Fruit fly (Drosophila melanogaster) whole organism, wandering third instar larva: Measurements from ENCODE around the gene CG15734.

Experiments
- Abd-B ChIP-seq: fragments of >200 bp; optimal IDR thresholded peaks from 2 replicates; lab custom pipeline; 2017; ENCODE audit warnings: missing biosample characterization, missing genetic modification characterization
- CG32264 ChIP-seq: fragments of 200-800 bp; sonication (Bioruptor generic); optimal IDR thresholded peaks from 2 replicates; lab custom pipeline; 2016; ENCODE audit warnings: missing biosample characterization, missing genetic modification characterization
- CG9705 ChIP-seq: fragments of 200-800 bp; sonication (Bioruptor generic); optimal IDR thresholded peaks from 2 replicates; lab custom pipeline; 2018; ENCODE audit warnings: missing biosample characterization, mild to moderate bottlenecking, missing genetic modification characterization
- Dfd ChIP-seq: fragments of >200 bp; optimal IDR thresholded peaks from 2 replicates; lab custom pipeline; 2017; ENCODE audit warnings: missing biosample characterization, missing genetic modification characterization
- GATAd ChIP-seq: sonication (Bioruptor generic); optimal IDR thresholded peaks from 2 replicates; lab custom pipeline; 2016; ENCODE audit warnings: missing biosample characterization, missing genetic modification characterization
- HLH106 ChIP-seq: fragments of 200-800 bp; optimal IDR thresholded peaks from 3 replicates; lab custom pipeline; 2019; ENCODE audit warnings: missing biosample characterization, mild to moderate bottlenecking, missing genetic modification characterization, moderate library complexity
- Hnf4 ChIP-seq: fragments of 200-800 bp; sonication (Bioruptor generic); optimal IDR thresholded peaks from 2 replicates; lab custom pipeline; 2016; ENCODE audit warnings: missing biosample characterization, mild to moderate bottlenecking, missing genetic modification characterization
- Hr78 ChIP-seq: fragments of >200 bp; optimal IDR thresholded peaks from 2 replicates; lab custom pipeline; 2017; ENCODE audit warnings: missing biosample characterization, missing genetic modification characterization
- Hr83 ChIP-seq: fragments of 200-300 bp; sonication (Bioruptor generic); optimal IDR thresholded peaks from 2 replicates; lab custom pipeline; 2016; ENCODE audit warnings: missing biosample characterization, mild to moderate bottlenecking, missing genetic modification characterization, moderate library complexity; ENCODE audit not compliant: poor library complexity, severe bottlenecking
- Jra ChIP-seq: sonication (Bioruptor generic); optimal IDR thresholded peaks from 2 replicates; lab custom pipeline; 2016; ENCODE audit warnings: missing biosample characterization, missing genetic modification characterization
- Mio ChIP-seq: sonication (Bioruptor generic); optimal IDR thresholded peaks from 2 replicates; lab custom pipeline; 2016; ENCODE audit warnings: missing biosample characterization, missing genetic modification characterization
- Myc ChIP-seq: fragments of >200 bp; optimal IDR thresholded peaks from 2 replicates; lab custom pipeline; 2017
- OdsH ChIP-seq: fragments of 200-800 bp; sonication (Bioruptor generic); optimal IDR thresholded peaks from 2 replicates; lab custom pipeline; 2016; ENCODE audit warnings: missing biosample characterization, mild to moderate bottlenecking, missing genetic modification characterization
- Sp1 ChIP-seq: fragments of 200-800 bp; sonication (Bioruptor generic); optimal IDR thresholded peaks from 3 replicates; lab custom pipeline; 2019; ENCODE audit warnings: missing biosample characterization, mild to moderate bottlenecking, missing genetic modification characterization, moderate library complexity
- Vsx2 ChIP-seq: fragments of 200-300, 225-300 bp; sonication (Bioruptor generic); optimal IDR thresholded peaks from 2 replicates; lab custom pipeline; 2018; ENCODE audit warnings: missing biosample characterization, missing genetic modification characterization; ENCODE audit not compliant: partially characterized antibody
- br ChIP-seq: fragments of 200-800 bp; sonication (Bioruptor generic); optimal IDR thresholded peaks from 2 replicates; lab custom pipeline; 2016; ENCODE audit warnings: missing biosample characterization, missing genetic modification characterization
- dmrt93B ChIP-seq: fragments of 200-800 bp; sonication (Bioruptor generic); optimal IDR thresholded peaks from 2 replicates; lab custom pipeline; 2018; ENCODE audit warnings: missing biosample characterization, mild to moderate bottlenecking, missing genetic modification characterization
- dsf ChIP-seq: sonication (Bioruptor generic); optimal IDR thresholded peaks from 2 replicates; lab custom pipeline; 2016; ENCODE audit warnings: missing biosample characterization, missing genetic modification characterization, borderline replicate concordance
- ey ChIP-seq: fragments of 200-800 bp; sonication (Bioruptor generic); optimal IDR thresholded peaks from 2 replicates; lab custom pipeline; 2016; ENCODE audit warnings: missing biosample characterization, missing genetic modification characterization
- foxo ChIP-seq, 2 experiments: fragments of 200-800 bp; sonication (Bioruptor generic); optimal IDR thresholded peaks; 2 replicates in 1 of 2; 3 replicates in 1 of 2; lab custom pipeline; 2016 to 2017; ENCODE audit warnings: missing biosample characterization in 2 of 2, missing genetic modification characterization in 2 of 2
- fru ChIP-seq: fragments of 200-800 bp; sonication (Bioruptor generic); optimal IDR thresholded peaks from 3 replicates; lab custom pipeline; 2016; ENCODE audit warnings: missing biosample characterization, mild to moderate bottlenecking, missing genetic modification characterization
- h ChIP-seq: fragments of 200-800 bp; sonication (Bioruptor generic); optimal IDR thresholded peaks from 3 replicates; lab custom pipeline; 2016; ENCODE audit warnings: missing biosample characterization, mild to moderate bottlenecking, missing genetic modification characterization
- jim ChIP-seq: fragments of 175-275, 200-325 bp; sonication (Bioruptor generic); optimal IDR thresholded peaks from 2 replicates; lab custom pipeline; 2016; ENCODE audit warnings: missing biosample characterization, mild to moderate bottlenecking, missing genetic modification characterization
- lola ChIP-seq: fragments of >200 bp; optimal IDR thresholded peaks from 2 replicates; lab custom pipeline; 2017; ENCODE audit warnings: missing biosample characterization, missing genetic modification characterization
- pan ChIP-seq: fragments of >200 bp; optimal IDR thresholded peaks from 2 replicates; lab custom pipeline; 2017
- psq ChIP-seq: fragments of 200-800 bp; sonication (Bioruptor generic); optimal IDR thresholded peaks from 3 replicates; lab custom pipeline; 2017; ENCODE audit warnings: missing biosample characterization, mild to moderate bottlenecking, missing genetic modification characterization, moderate library complexity
- rgr ChIP-seq: fragments of 200-800 bp; sonication (Bioruptor generic); optimal IDR thresholded peaks from 3 replicates; lab custom pipeline; 2016; ENCODE audit warnings: missing biosample characterization, mild to moderate bottlenecking, missing genetic modification characterization
- sage ChIP-seq: fragments of 200-800 bp; sonication (Bioruptor generic); optimal IDR thresholded peaks from 2 replicates; lab custom pipeline; 2016; ENCODE audit warnings: missing biosample characterization, mild to moderate bottlenecking, missing genetic modification characterization
- tai ChIP-seq: sonication (Bioruptor generic); optimal IDR thresholded peaks from 2 replicates; lab custom pipeline; 2016; ENCODE audit warnings: missing biosample characterization, missing genetic modification characterization
- woc ChIP-seq: sonication (Bioruptor generic); optimal IDR thresholded peaks from 2 replicates; lab custom pipeline; 2016; ENCODE audit warnings: missing biosample characterization, mild to moderate bottlenecking, missing genetic modification characterization

The CG15734 gene

DNA sequence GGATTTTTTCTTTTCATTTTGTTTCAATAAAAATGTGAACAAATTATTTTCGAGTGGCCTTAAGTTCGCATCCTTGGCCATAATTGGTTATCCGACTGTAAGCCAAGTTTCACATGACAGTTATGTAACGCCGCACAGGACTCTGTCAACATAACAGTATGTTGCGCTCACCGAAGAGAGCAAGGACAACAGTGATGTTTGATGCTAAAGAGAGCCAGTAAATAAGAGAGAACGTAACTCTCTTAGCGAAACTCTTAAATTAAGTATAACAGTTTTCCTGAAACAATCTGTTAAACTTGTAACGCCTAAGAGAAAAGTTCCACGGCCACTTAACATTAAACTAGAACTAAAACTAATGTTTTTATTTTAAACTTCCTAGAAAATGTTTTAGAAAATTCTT lies 1.1 kb downstream of the CG15734 start:
- TF ChIP-seq dmrt93B (GFP tag; lab: Kevin White, UChicago): no peak
- TF ChIP-seq fru (GFP tag; lab: Kevin White, UChicago): no peak
- TF ChIP-seq, all 38 proteins: peak for 0

DNA sequence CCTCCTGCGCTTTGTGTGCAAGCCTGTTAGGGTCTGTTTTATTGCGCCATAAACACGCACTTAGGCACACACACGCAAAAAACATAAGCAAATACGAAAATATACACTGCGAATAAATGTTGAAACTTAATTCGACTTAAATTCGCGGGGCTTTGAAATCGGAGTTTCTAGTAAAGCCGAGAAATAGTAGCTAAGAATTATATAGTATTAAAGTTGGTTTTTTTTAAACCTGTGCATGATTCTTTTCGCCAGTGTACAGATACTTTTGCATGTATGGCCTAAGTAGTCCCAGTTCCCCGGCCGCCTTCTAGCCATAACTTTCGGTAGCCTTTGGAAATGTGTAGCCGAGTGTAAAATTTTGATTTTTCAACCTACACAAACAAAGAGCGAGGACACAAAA lies 2.4 kb downstream of the CG15734 start:
- peak; percentile 7 for TF ChIP-seq fru (GFP tag; lab: Kevin White, UChicago)
- no peak for TF ChIP-seq Myc (lab: Kevin White, UChicago)
- TF ChIP-seq woc: no peak
- TF ChIP-seq Vsx2: no peak
- TF ChIP-seq lola (GFP tag; lab: Kevin White, UChicago): no peak
- no peak for TF ChIP-seq Mio (GFP tag; lab: Kevin White, UChicago)
- no peak for TF ChIP-seq br (GFP tag; lab: Kevin White, UChicago)
- TF ChIP-seq Hr83: no peak
- no peak for TF ChIP-seq psq (GFP tag; lab: Kevin White, UChicago)
- TF ChIP-seq sage (GFP tag; lab: Kevin White, UChicago): no peak
- TF ChIP-seq Abd-B (GFP tag; lab: Kevin White, UChicago): no peak
- TF ChIP-seq CG9705 (GFP tag; lab: Kevin White, UChicago): no peak
- no peak for TF ChIP-seq pan
- TF ChIP-seq rgr (GFP tag; lab: Kevin White, UChicago): no peak
- peak; percentile 2 for TF ChIP-seq HLH106 (tag; lab: Kevin White, UChicago)
- peak in 1 of 2 experiments; percentile 1 for TF ChIP-seq foxo (GFP tag; optimal IDR thresholded peaks at IDR 0.05; lab: Kevin White, UChicago)
- no peak for TF ChIP-seq Dfd (GFP tag; lab: Kevin White, UChicago)
- no peak for TF ChIP-seq jim (GFP tag; lab: Kevin White, UChicago)
- peak; percentile 5 for TF ChIP-seq h (GFP tag; lab: Kevin White, UChicago)
- TF ChIP-seq, all 38 proteins: peak for 4

DNA sequence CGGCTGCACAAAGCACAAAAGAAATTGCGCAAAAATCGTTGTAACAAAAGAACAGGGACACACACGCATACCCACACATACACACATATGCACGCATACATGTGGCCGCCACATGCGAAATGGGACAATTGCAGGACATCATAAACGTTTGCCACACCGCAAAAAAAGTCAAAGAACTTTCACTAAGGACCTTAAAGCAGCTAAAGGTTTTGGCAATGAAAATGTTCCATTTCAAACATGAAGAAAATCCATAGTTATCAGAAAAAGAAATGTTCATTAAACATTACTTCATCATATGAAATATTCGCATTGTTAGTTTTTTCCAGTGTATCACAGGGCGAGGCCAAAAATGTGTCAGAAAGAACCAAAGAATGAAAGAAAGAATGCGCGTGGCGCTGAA lies 4.6 kb downstream of the CG15734 start:
- no peak for TF ChIP-seq jim (GFP tag; lab: Kevin White, UChicago)
- no peak for TF ChIP-seq woc
- TF ChIP-seq psq (GFP tag; lab: Kevin White, UChicago): no peak
- no peak for TF ChIP-seq OdsH (GFP tag; lab: Kevin White, UChicago)
- TF ChIP-seq CG9705 (GFP tag; lab: Kevin White, UChicago): no peak
- no peak for TF ChIP-seq Jra (GFP tag; lab: Kevin White, UChicago)
- no peak for TF ChIP-seq Dfd (GFP tag; lab: Kevin White, UChicago)
- TF ChIP-seq Abd-B (GFP tag; lab: Kevin White, UChicago): no peak
- TF ChIP-seq fru (GFP tag; lab: Kevin White, UChicago): no peak
- TF ChIP-seq sage (GFP tag; lab: Kevin White, UChicago): no peak
- TF ChIP-seq Hnf4: no peak
- no peak for TF ChIP-seq h (GFP tag; lab: Kevin White, UChicago)
- no peak for TF ChIP-seq pan
- no peak for TF ChIP-seq dsf (GFP tag; lab: Kevin White, UChicago)
- TF ChIP-seq Sp1 (GFP tag; lab: Kevin White, UChicago): peak; percentile 13
- no peak for TF ChIP-seq Hr78 (GFP tag; lab: Kevin White, UChicago)
- no peak for TF ChIP-seq lola (GFP tag; lab: Kevin White, UChicago)
- no peak for TF ChIP-seq GATAd (GFP tag; lab: Kevin White, UChicago)
- no peak for TF ChIP-seq CG32264 (GFP tag; lab: Kevin White, UChicago)
- peak in 1 of 2 experiments; percentile 9 for TF ChIP-seq foxo (GFP tag; optimal IDR thresholded peaks at IDR 0.05; lab: Kevin White, UChicago)
- no peak for TF ChIP-seq Vsx2
- peak; percentile 20 for TF ChIP-seq HLH106 (tag; lab: Kevin White, UChicago)

DNA sequence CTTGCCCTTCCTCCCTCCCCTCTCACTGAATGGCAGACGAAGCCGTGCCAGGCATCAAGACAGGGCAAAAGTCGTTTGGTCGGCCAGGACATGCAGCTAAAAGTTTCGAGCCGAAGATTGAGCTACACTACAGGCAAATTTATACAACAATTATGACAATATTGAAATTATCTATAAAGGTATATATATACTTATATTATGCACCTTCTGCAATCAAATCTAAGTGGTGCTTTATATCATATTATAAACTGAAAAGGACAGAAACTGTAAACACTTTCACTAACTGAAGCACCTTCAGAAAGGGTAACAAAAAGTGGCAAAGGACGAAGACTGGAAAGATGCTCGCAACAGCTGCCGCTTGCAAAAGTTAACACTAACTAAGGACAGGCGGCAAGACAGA lies 10.6 kb downstream of the CG15734 start:
- no peak for TF ChIP-seq pan
- peak; percentile 0 for TF ChIP-seq HLH106 (tag; lab: Kevin White, UChicago)

DNA sequence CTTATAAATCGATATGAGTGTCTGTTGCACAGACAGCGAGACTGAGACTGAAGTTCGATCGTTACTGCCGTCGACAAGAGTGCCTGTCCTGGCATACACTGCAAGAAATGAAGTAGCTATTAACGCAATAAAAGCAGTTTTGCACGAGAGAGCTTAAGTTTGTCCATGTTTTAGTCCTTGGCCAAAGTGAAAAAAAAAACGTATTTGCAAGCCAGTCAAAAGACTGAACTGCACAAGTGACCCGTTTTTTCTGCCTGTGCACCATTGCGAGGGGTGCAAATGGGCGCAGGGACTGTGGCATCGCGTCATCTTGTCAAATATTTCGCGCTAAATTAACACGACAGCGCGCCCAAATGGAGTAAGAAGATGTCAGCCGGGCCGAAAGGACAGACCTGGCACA lies 11.3 kb downstream of the CG15734 start:
- TF ChIP-seq foxo (GFP tag; optimal IDR thresholded peaks at IDR 0.05; lab: Kevin White, UChicago) (peak in 1 of 2 experiments; percentile 32), lola (GFP tag; lab: Kevin White, UChicago) (no peak), ey (GFP tag; lab: Kevin White, UChicago) (no peak), fru (GFP tag; lab: Kevin White, UChicago) (peak; percentile 19)

DNA sequence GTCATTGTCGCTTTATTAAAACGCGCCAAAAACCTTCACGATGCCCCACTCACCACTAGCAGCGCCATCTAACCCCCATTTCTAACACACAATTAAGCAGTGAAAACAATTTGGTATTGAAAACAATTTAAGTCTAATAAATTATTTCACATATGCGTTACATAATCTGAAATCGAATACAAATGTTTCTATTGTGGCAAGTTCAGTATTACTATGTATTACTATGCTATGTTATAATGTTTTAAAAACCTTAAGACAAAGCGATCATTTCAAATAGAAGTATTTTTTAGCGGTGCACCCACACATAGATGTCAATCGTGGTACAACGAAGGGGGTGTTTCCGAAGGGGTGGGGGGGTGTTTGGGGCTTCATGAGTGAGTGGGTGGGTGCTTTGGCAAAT lies 13.2 kb downstream of the CG15734 start:
- no peak for TF ChIP-seq br (GFP tag; lab: Kevin White, UChicago)
- peak; percentile 5 for TF ChIP-seq Sp1 (GFP tag; lab: Kevin White, UChicago)
- no peak for TF ChIP-seq pan
- TF ChIP-seq CG9705 (GFP tag; lab: Kevin White, UChicago): no peak
- no peak for TF ChIP-seq dmrt93B (GFP tag; lab: Kevin White, UChicago)
- TF ChIP-seq HLH106 (tag; lab: Kevin White, UChicago): peak; percentile 25
- no peak for TF ChIP-seq tai (GFP tag; lab: Kevin White, UChicago)
- TF ChIP-seq Dfd (GFP tag; lab: Kevin White, UChicago): no peak
- TF ChIP-seq, all 38 proteins: peak for 2
